Fruit fly (Drosophila melanogaster): ENCODE results near the gene CG13398.

Gene CG13398

dm6 chr2L:8449358-8449757 is 34.3 kb upstream of the CG13398 start, which contains the start of gene Aasdh (continued):
- TF ChIP-seq CG2678 (tag; optimal IDR thresholded peaks at IDR 0.05) (no peak), Elba2 (GFP tag; optimal IDR thresholded peaks at IDR 0.05) (no peak), Sry-δ (GFP tag; optimal IDR thresholded peaks at IDR 0.05) (peak; percentile 74), grau (tag; optimal IDR thresholded peaks at IDR 0.05) (no peak), Meics (GFP tag; optimal IDR thresholded peaks at IDR 0.05) (no peak), gce (GFP tag; IDR thresholded peaks at IDR 0.05) (no peak), stc (GFP tag; IDR thresholded peaks at IDR 0.05) (no peak), CG18262 (tag; optimal IDR thresholded peaks at IDR 0.05) (no peak), CHES-1-like (GFP tag; optimal IDR thresholded peaks at IDR 0.05) (no peak), TFAM (GFP tag; optimal IDR thresholded peaks at IDR 0.05) (no peak), CG1832 (GFP tag; optimal IDR thresholded peaks at IDR 0.05) (no peak), insv (GFP tag; optimal IDR thresholded peaks at IDR 0.05) (no peak), trem (tag; optimal IDR thresholded peaks at IDR 0.05) (no peak), CG2116 (GFP tag; optimal IDR thresholded peaks at IDR 0.05) (peak; percentile 57), CG4854 (GFP tag; optimal IDR thresholded peaks at IDR 0.05) (no peak), CG7928 (GFP tag; optimal IDR thresholded peaks at IDR 0.05) (no peak), MBD-R2 (GFP tag; IDR thresholded peaks at IDR 0.05) (peak; percentile 77), grn (GFP tag; optimal IDR thresholded peaks at IDR 0.05) (peak; percentile 12), Oaz (GFP tag; IDR thresholded peaks at IDR 0.05) (no peak), slbo (GFP tag; IDR thresholded peaks at IDR 0.05) (no peak), tup (GFP tag; optimal IDR thresholded peaks at IDR 0.05) (no peak), HLHmδ (GFP tag; optimal IDR thresholded peaks at IDR 0.05) (no peak), bowl (GFP tag; IDR thresholded peaks at IDR 0.05) (0 out of 2 replicates have a peak, but pooled peaks have one; percentile 14), rib (GFP tag; IDR thresholded peaks at IDR 0.05) (no peak), Gsc (GFP tag; IDR thresholded peaks at IDR 0.05) (no peak), ase (GFP tag; IDR thresholded peaks at IDR 0.05) (no peak), tio (GFP tag; optimal IDR thresholded peaks at IDR 0.05) (no peak), CG30431 (GFP tag; optimal IDR thresholded peaks at IDR 0.05) (no peak), sens (GFP tag) (no peak), chinmo (GFP tag; IDR thresholded peaks at IDR 0.05; ENCODE audit: partially characterized antibody) (0 out of 4 replicates have a peak, but pooled peaks have one; percentile 27), Scr (GFP tag; IDR thresholded peaks at IDR 0.05; ENCODE audit: partially characterized antibody) (peak; percentile 34; the same call in 1 of the 2 replicates), CG11504 (tag; optimal IDR thresholded peaks at IDR 0.05) (no peak), Xrp1 (GFP tag; IDR thresholded peaks at IDR 0.05) (no peak), CG34224 (GFP tag; IDR thresholded peaks at IDR 0.05; ENCODE audit: partially characterized antibody) (peak; percentile 19; the same call in 1 of the 3 replicates), ind (GFP tag; optimal IDR thresholded peaks at IDR 0.05) (no peak), sim (GFP tag; IDR thresholded peaks at IDR 0.05) (no peak), CG9797 (GFP tag; optimal IDR thresholded peaks at IDR 0.05) (no peak), bab2 (GFP tag; optimal IDR thresholded peaks at IDR 0.05) (no peak), mld (GFP tag; IDR thresholded peaks at IDR 0.05; ENCODE audit: partially characterized antibody) (no peak), Sin3A (optimal IDR thresholded peaks at IDR 0.05) (no peak), corto (GFP tag; optimal IDR thresholded peaks at IDR 0.05) (no peak), ash1 (GFP tag; optimal IDR thresholded peaks at IDR 0.05) (no peak), Mrtf (GFP tag; IDR thresholded peaks at IDR 0.05) (no peak), MESR4 (GFP tag; optimal IDR thresholded peaks at IDR 0.05) (peak; percentile 21), CG13287 (GFP tag; IDR thresholded peaks at IDR 0.05; ENCODE audit: partially characterized antibody) (peak; percentile 48; the same call in 1 of the 2 replicates), Bteb2 (GFP tag; optimal IDR thresholded peaks at IDR 0.05) (no peak), CG8290 (GFP tag; optimal IDR thresholded peaks at IDR 0.05) (no peak), CG8290 (tag; optimal IDR thresholded peaks at IDR 0.05) (no peak), CG17186 (GFP tag; optimal IDR thresholded peaks at IDR 0.05) (peak; percentile 33), CG7786 (GFP tag; optimal IDR thresholded peaks at IDR 0.05) (no peak), Dp (GFP tag; optimal IDR thresholded peaks at IDR 0.05) (peak; percentile 84), CG33557 (GFP tag; optimal IDR thresholded peaks at IDR 0.05) (no peak)

Data from whole organism, embryonic.